Fruit fly (Drosophila melanogaster) whole organism, embryonic: ENCODE data around the gene CG13373.
A peak's percentile ranks its signal among the peaks of the same experiment; 100 is the strongest.

Source experiments
- BEAF-32 ChIP-seq: fragments of 200-800 bp; sonication (Bioruptor generic); optimal IDR thresholded peaks from 3 replicates; lab custom pipeline; 2017; ENCODE audit warnings: missing biosample characterization, missing genetic modification characterization, mild to moderate bottlenecking, moderate library complexity, missing genetic modification reagents
- BtbVII ChIP-seq: fragments of 200-800 bp; sonication (Bioruptor generic); optimal IDR thresholded peaks from 3 replicates; lab custom pipeline; 2017; ENCODE audit warnings: missing biosample characterization, mild to moderate bottlenecking, missing genetic modification characterization
- CG10274 ChIP-seq: fragments of 200-800 bp; sonication (Bioruptor generic); optimal IDR thresholded peaks from 3 replicates; lab custom pipeline; 2017; ENCODE audit warnings: missing biosample characterization, mild to moderate bottlenecking, missing genetic modification characterization
- CG10654 ChIP-seq: fragments of 200-800 bp; sonication (Bioruptor generic); optimal IDR thresholded peaks from 2 replicates; lab custom pipeline; 2016; ENCODE audit warnings: missing biosample characterization, missing genetic modification characterization
- CG11085 ChIP-seq: fragments of 200-800 bp; sonication (Bioruptor generic); IDR thresholded peaks from 2 replicates; pipeline ENCODE4 v1.3.6; 2022; ENCODE audit warnings: missing biosample characterization, missing genetic modification characterization
- CG12299 ChIP-seq: fragments of 200-800 bp; sonication (Bioruptor generic); optimal IDR thresholded peaks from 2 replicates; lab custom pipeline; 2018; ENCODE audit warnings: missing biosample characterization, mild to moderate bottlenecking, missing genetic modification characterization
- CG1233 ChIP-seq: fragments of 200-800 bp; sonication (Bioruptor generic); optimal IDR thresholded peaks from 4 replicates; lab custom pipeline; 2018; ENCODE audit warnings: missing biosample characterization, mild to moderate bottlenecking, missing genetic modification characterization
- CG14014 ChIP-seq: fragments of 200-800 bp; sonication (Bioruptor generic); IDR thresholded peaks from 2 replicates; pipeline ENCODE4 v1.3.6; 2022; ENCODE audit warnings: missing biosample characterization, missing genetic modification characterization
- CG15479 ChIP-seq: fragments of 200-800 bp; sonication (Bioruptor generic); optimal IDR thresholded peaks from 3 replicates; lab custom pipeline; 2019; ENCODE audit warnings: missing biosample characterization, mild to moderate bottlenecking, missing genetic modification characterization, moderate library complexity
- CG17912 ChIP-seq: fragments of 200-800 bp; sonication (Bioruptor generic); optimal IDR thresholded peaks from 2 replicates; lab custom pipeline; 2018; ENCODE audit warnings: missing biosample characterization, mild to moderate bottlenecking, missing genetic modification characterization
- CG2129 ChIP-seq: fragments of 200-800 bp; sonication (Bioruptor generic); IDR thresholded peaks from 2 replicates; pipeline ENCODE4 v1.3.6; 2022; ENCODE audit warnings: missing biosample characterization, missing genetic modification characterization; ENCODE audit not compliant: partially characterized antibody
- CG30020 ChIP-seq: fragments of 200-800 bp; optimal IDR thresholded peaks from 2 replicates; lab custom pipeline; 2019; ENCODE audit warnings: missing biosample characterization, mild to moderate bottlenecking, missing genetic modification characterization, moderate library complexity
- CG34376 ChIP-seq: fragments of 200-800 bp; sonication (Bioruptor generic); optimal IDR thresholded peaks from 2 replicates; lab custom pipeline; 2018; ENCODE audit warnings: missing biosample characterization, mild to moderate bottlenecking, missing genetic modification characterization
- CG4617 ChIP-seq: fragments of 200-800 bp; sonication (Bioruptor generic); optimal IDR thresholded peaks from 3 replicates; lab custom pipeline; 2016; ENCODE audit warnings: missing biosample characterization, missing genetic modification characterization, borderline replicate concordance
- CG4854 ChIP-seq: fragments of 200-800 bp; sonication (Bioruptor generic); optimal IDR thresholded peaks from 2 replicates; lab custom pipeline; 2016; ENCODE audit warnings: missing biosample characterization, missing genetic modification characterization, inconsistent platforms
- CG5180 ChIP-seq: fragments of 200-800 bp; sonication (Bioruptor generic); optimal IDR thresholded peaks from 3 replicates; lab custom pipeline; 2017; ENCODE audit warnings: missing biosample characterization, missing genetic modification characterization, mild to moderate bottlenecking, moderate library complexity, missing genetic modification reagents
- CG5245 ChIP-seq: fragments of 200-800 bp; sonication (Bioruptor generic); optimal IDR thresholded peaks from 3 replicates; lab custom pipeline; 2016; ENCODE audit warnings: missing biosample characterization, missing genetic modification characterization
- CG6765 ChIP-seq: fragments of 200-800 bp; sonication (Bioruptor generic); optimal IDR thresholded peaks from 3 replicates; lab custom pipeline; 2017; ENCODE audit warnings: missing biosample characterization, mild to moderate bottlenecking, missing genetic modification characterization
- CG7372 ChIP-seq: fragments of 200-800 bp; sonication (Bioruptor generic); IDR thresholded peaks from 2 replicates; pipeline ENCODE4 v1.3.6; 2022; ENCODE audit warnings: missing biosample characterization, missing genetic modification characterization
- CG8281 ChIP-seq: fragments of 200-800 bp; sonication (Bioruptor generic); optimal IDR thresholded peaks from 2 replicates; lab custom pipeline; 2018; ENCODE audit warnings: missing biosample characterization, mild to moderate bottlenecking, missing genetic modification characterization, moderate library complexity
- CG8765 ChIP-seq: fragments of 200-800 bp; sonication (Bioruptor generic); IDR thresholded peaks from 2 replicates; pipeline ENCODE4 v1.3.6; 2022; ENCODE audit warnings: missing biosample characterization, missing genetic modification characterization
- CG9932 ChIP-seq: fragments of 200-800 bp; sonication (Bioruptor generic); IDR thresholded peaks from 2 replicates; pipeline ENCODE4 v1.3.6; 2022; ENCODE audit warnings: missing biosample characterization, missing genetic modification characterization
- Deaf1 ChIP-seq: fragments of 200-800 bp; optimal IDR thresholded peaks from 3 replicates; lab custom pipeline; 2019; ENCODE audit warnings: missing biosample characterization, mild to moderate bottlenecking, missing genetic modification characterization, moderate library complexity
- Ets65A ChIP-seq: fragments of 200-800 bp; sonication (Bioruptor generic); peaks from one replicate; lab custom pipeline; 2016; ENCODE audit warnings: missing biosample characterization, missing genetic modification characterization
- Ets97D ChIP-seq: fragments of 200-800 bp; sonication (Bioruptor generic); optimal IDR thresholded peaks from 3 replicates; lab custom pipeline; 2016; ENCODE audit warnings: missing biosample characterization, missing genetic modification characterization
- Gug ChIP-seq: fragments of 200-800 bp; sonication (Bioruptor generic); IDR thresholded peaks from 4 replicates; pipeline ENCODE4 v1.3.6; 2022; ENCODE audit warnings: missing biosample characterization, missing genetic modification characterization
- Hand ChIP-seq: fragments of 200-800 bp; sonication (Bioruptor generic); optimal IDR thresholded peaks from 2 replicates; lab custom pipeline; 2017; ENCODE audit warnings: mild to moderate bottlenecking, missing biosample characterization, missing genetic modification reagents, missing genetic modification characterization
- Hey ChIP-seq: fragments of 200-800 bp; sonication (Bioruptor generic); optimal IDR thresholded peaks from 3 replicates; lab custom pipeline; 2018; ENCODE audit warnings: missing biosample characterization, mild to moderate bottlenecking, missing genetic modification characterization
- Jarid2 ChIP-seq: fragments of 200-800 bp; sonication (Bioruptor generic); optimal IDR thresholded peaks from 3 replicates; lab custom pipeline; 2017; ENCODE audit warnings: mild to moderate bottlenecking, missing biosample characterization, missing genetic modification reagents, missing genetic modification characterization
- Meics ChIP-seq: fragments of 200-800 bp; sonication (Bioruptor generic); optimal IDR thresholded peaks from 2 replicates; lab custom pipeline; 2017; ENCODE audit warnings: missing biosample characterization, mild to moderate bottlenecking, missing genetic modification characterization
- Ptx1 ChIP-seq: fragments of 200-800 bp; sonication (Bioruptor generic); IDR thresholded peaks from 2 replicates; pipeline ENCODE4 v1.3.6; 2022; ENCODE audit warnings: missing biosample characterization, missing genetic modification characterization
- Scr ChIP-seq: fragments of 200-800 bp; sonication (Bioruptor generic); IDR thresholded peaks from 2 replicates; pipeline ENCODE4 v1.3.6; 2022; ENCODE audit warnings: missing biosample characterization, missing genetic modification characterization; ENCODE audit not compliant: partially characterized antibody
- Ssrp ChIP-seq: fragments of 200-800 bp; sonication (Bioruptor generic); optimal IDR thresholded peaks from 2 replicates; lab custom pipeline; 2018; ENCODE audit warnings: missing biosample characterization, mild to moderate bottlenecking, missing genetic modification characterization, moderate library complexity
- ab ChIP-seq: fragments of 200-800 bp; sonication (Bioruptor generic); optimal IDR thresholded peaks from 2 replicates; lab custom pipeline; 2016; ENCODE audit warnings: missing biosample characterization, missing genetic modification characterization
- bcd ChIP-seq: fragments of 200-800 bp; sonication (Bioruptor generic); optimal IDR thresholded peaks from 2 replicates; lab custom pipeline; 2017; ENCODE audit warnings: missing biosample characterization, mild to moderate bottlenecking, missing genetic modification characterization
- dati ChIP-seq: fragments of 200-800 bp; sonication (Bioruptor generic); IDR thresholded peaks from 2 replicates; pipeline ENCODE4 v1.3.6; 2022; ENCODE audit warnings: missing biosample characterization, missing genetic modification characterization
- dimm ChIP-seq: fragments of 200-800 bp; sonication (Bioruptor generic); IDR thresholded peaks from 2 replicates; pipeline ENCODE4 v1.3.6; 2022; ENCODE audit warnings: missing biosample characterization, missing genetic modification characterization
- esg ChIP-seq: fragments of 200-800 bp; sonication (Bioruptor generic); conservative IDR thresholded peaks from 2 replicates; pipeline ENCODE4 v1.3.6; 2022; ENCODE audit warnings: missing biosample characterization, missing genetic modification characterization
- h ChIP-seq: fragments of >200 bp; optimal IDR thresholded peaks from 2 replicates; lab custom pipeline; 2017
- hkb ChIP-seq, 2 experiments: fragments of 200-800 bp in 1 of 2; fragments of >200 bp in 1 of 2; sonication (Bioruptor generic) in 1 of 2; IDR thresholded peaks in 1 of 2; optimal IDR thresholded peaks in 1 of 2; 2 replicates each; pipeline versions ENCODE4 v1.3.6 to Lab custom; 2017 to 2022; ENCODE audit warnings: missing biosample characterization in 1 of 2, missing genetic modification characterization in 1 of 2
- lov ChIP-seq, 2 experiments: fragments of 200-800 bp in 1 of 2; fragments of >200 bp in 1 of 2; sonication (Bioruptor generic) in 1 of 2; IDR thresholded peaks in 1 of 2; optimal IDR thresholded peaks in 1 of 2; 2 replicates in 1 of 2; 3 replicates in 1 of 2; pipeline versions ENCODE4 v1.3.6 to Lab custom; 2017 to 2022; ENCODE audit warnings: missing biosample characterization in 1 of 2, missing genetic modification characterization in 1 of 2
- mld ChIP-seq: fragments of 200-800 bp; sonication (Bioruptor generic); IDR thresholded peaks from 3 replicates; pipeline ENCODE4 v1.3.6; 2022; ENCODE audit warnings: missing biosample characterization, missing genetic modification characterization; ENCODE audit not compliant: partially characterized antibody
- pan ChIP-seq, 4 experiments: fragments of >200 bp in 3 of 4; fragments of 200-800 bp in 1 of 4; sonication (Bioruptor generic) in 1 of 4; optimal IDR thresholded peaks in 3 of 4; IDR thresholded peaks in 1 of 4; 2 replicates each; pipeline versions ENCODE4 v1.3.6 to Lab custom; 2017 to 2022; ENCODE audit warnings: missing biosample characterization in 2 of 4, missing genetic modification characterization in 2 of 4, mixed read lengths in 1 of 4
- sim ChIP-seq: fragments of 200-800 bp; sonication (Bioruptor generic); IDR thresholded peaks from 2 replicates; pipeline ENCODE4 v1.3.6; 2022; ENCODE audit warnings: missing biosample characterization, missing genetic modification characterization
- sisA ChIP-seq: fragments of 200-800 bp; sonication (Bioruptor generic); IDR thresholded peaks from 2 replicates; pipeline ENCODE4 v1.3.6; 2022; ENCODE audit warnings: missing biosample characterization, missing genetic modification characterization
- slou ChIP-seq: fragments of 200-800 bp; sonication (Bioruptor generic); optimal IDR thresholded peaks from 3 replicates; lab custom pipeline; 2016; ENCODE audit warnings: missing biosample characterization, missing genetic modification characterization
- slp2 ChIP-seq: fragments of 200-800 bp; sonication (Bioruptor generic); optimal IDR thresholded peaks from 2 replicates; lab custom pipeline; 2016; ENCODE audit warnings: missing biosample characterization, missing genetic modification characterization
- tna ChIP-seq: fragments of 200-800 bp; sonication (Bioruptor generic); IDR thresholded peaks from 2 replicates; pipeline ENCODE4 v1.3.6; 2022; ENCODE audit warnings: missing biosample characterization, missing genetic modification characterization; ENCODE audit not compliant: partially characterized antibody
- ttk ChIP-seq: fragments of 200-800 bp; sonication (Bioruptor generic); IDR thresholded peaks from 2 replicates; pipeline ENCODE4 v2.1.2; 2022; ENCODE audit warnings: missing biosample characterization, missing genetic modification characterization
- wdn ChIP-seq: fragments of 200-800 bp; sonication (Bioruptor generic); IDR thresholded peaks from 2 replicates; pipeline ENCODE4 v1.3.6; 2022; ENCODE audit warnings: missing biosample characterization, missing genetic modification characterization

The CG13373 gene

dm6 chrX:524331-524730 lies 47.5 kb downstream of the CG13373 start (continued):
- TF ChIP-seq dati (GFP tag; lab: Robert Waterston, UW), result no peak
- no peak for TF ChIP-seq esg (GFP tag; lab: Robert Waterston, UW)
- no peak for TF ChIP-seq Ets97D (GFP tag; lab: Kevin White, UChicago)
- peak; percentile 21; the same call in 1 of the 2 replicates for TF ChIP-seq Ptx1 (GFP tag; lab: Robert Waterston, UW)
- TF ChIP-seq wdn, result no peak
- TF ChIP-seq Ssrp (tag; lab: Kevin White, UChicago), result no peak
- no peak for TF ChIP-seq CG9932 (GFP tag; lab: Robert Waterston, UW)
- no peak for TF ChIP-seq CG11085
- TF ChIP-seq sim (GFP tag; lab: Robert Waterston, UW), result no peak
- TF ChIP-seq hkb (optimal IDR thresholded peaks at IDR 0.05; lab: Kevin White, UChicago), result no peak
- peak; percentile 48; the same call in 1 of the 2 replicates for TF ChIP-seq hkb (GFP tag; IDR thresholded peaks at IDR 0.05; lab: Robert Waterston, UW)
- TF ChIP-seq sisA (GFP tag; lab: Robert Waterston, UW), result 0 out of 2 replicates have a peak, but pooled peaks have one; percentile 8
- TF ChIP-seq Gug (GFP tag; lab: Robert Waterston, UW), result 0 out of 4 replicates have a peak, but pooled peaks have one; percentile 24
- TF ChIP-seq ab, result no peak
- TF ChIP-seq bcd, result no peak
- no peak for TF ChIP-seq CG4617
- no peak for TF ChIP-seq CG17912 (GFP tag; lab: Kevin White, UChicago)
- no peak for TF ChIP-seq CG5180 (GFP tag; lab: Kevin White, UChicago)
- TF ChIP-seq CG14014 (GFP tag; lab: Robert Waterston, UW), result peak; percentile 22; the same call in 1 of the 2 replicates
- TF ChIP-seq Meics (GFP tag; lab: Kevin White, UChicago), result no peak
- no peak for TF ChIP-seq Jarid2
- TF ChIP-seq ttk (GFP tag; lab: Robert Waterston, UW), result no peak
- no peak for TF ChIP-seq BtbVII
- no peak for TF ChIP-seq CG5245 (GFP tag; lab: Kevin White, UChicago)
- no peak for TF ChIP-seq tna
- no peak for TF ChIP-seq mld (GFP tag; lab: Robert Waterston, UW)
- no peak for TF ChIP-seq CG4854 (GFP tag; lab: Kevin White, UChicago)
- TF ChIP-seq slp2 (GFP tag; lab: Kevin White, UChicago), result no peak
- TF ChIP-seq CG2129 (GFP tag; lab: Robert Waterston, UW), result no peak
- no peak for TF ChIP-seq CG8765 (GFP tag; lab: Robert Waterston, UW)
- TF ChIP-seq Hey (tag; lab: Kevin White, UChicago), result no peak
- TF ChIP-seq Scr, result no peak
- no peak for TF ChIP-seq CG1233 (GFP tag; lab: Kevin White, UChicago)
- TF ChIP-seq CG10654 (GFP tag; lab: Kevin White, UChicago), result no peak
- TF ChIP-seq h (lab: Kevin White, UChicago), result no peak
- no peak for TF ChIP-seq pan (optimal IDR thresholded peaks at IDR 0.05; lab: Kevin White, UChicago)
- TF ChIP-seq pan (GFP tag; optimal IDR thresholded peaks at IDR 0.05 in 1 of 2, IDR thresholded peaks at IDR 0.05 in 1 of 2), result no peak
- no peak for TF ChIP-seq lov (optimal IDR thresholded peaks at IDR 0.05; lab: Kevin White, UChicago)
- no peak for TF ChIP-seq lov (GFP tag; IDR thresholded peaks at IDR 0.05; lab: Robert Waterston, UW)
- no peak for TF ChIP-seq slou
- no peak for TF ChIP-seq CG34376
- no peak for TF ChIP-seq CG6765
- no peak for TF ChIP-seq CG15479 (GFP tag; lab: Kevin White, UChicago)
- no peak for TF ChIP-seq CG7372
- no peak for TF ChIP-seq CG12299
- TF ChIP-seq CG8281 (tag; lab: Kevin White, UChicago), result no peak
- TF ChIP-seq BEAF-32 (GFP tag; lab: Kevin White, UChicago), result no peak
- no peak for TF ChIP-seq Hand (GFP tag; lab: Kevin White, UChicago)
- no peak for TF ChIP-seq CG10274
- TF ChIP-seq dimm, result no peak
- TF ChIP-seq CG30020 (tag; lab: Kevin White, UChicago), result no peak
- no peak for TF ChIP-seq Ets65A (GFP tag; lab: Kevin White, UChicago)
- peak; percentile 5 for TF ChIP-seq Deaf1 (tag; lab: Kevin White, UChicago)
